Worm (Caenorhabditis elegans) whole organism, mixed stage, embryonic: ENCODE results near the gene mab-5.

Source experiments
- bed-3 ChIP-seq: fragments of 200-800 bp; sonication (Bioruptor generic); optimal IDR thresholded peaks from 3 replicates; lab custom pipeline; 2018; ENCODE audit warnings: mild to moderate bottlenecking, missing genetic modification characterization, moderate library complexity, missing compliant biosample characterization
- ceh-39 ChIP-seq: fragments of 150-350 bp; optimal IDR thresholded peaks from 2 replicates; lab custom pipeline; 2014; ENCODE audit warnings: missing biosample characterization, missing genetic modification characterization
- ceh-83 ChIP-seq: fragments of 200-800 bp; sonication (Bioruptor generic); optimal IDR thresholded peaks from 2 replicates; lab custom pipeline; 2018; ENCODE audit warnings: mild to moderate bottlenecking, missing genetic modification characterization, missing compliant biosample characterization
- cnd-1 ChIP-seq: fragments of 200-800 bp; sonication (Bioruptor generic); optimal IDR thresholded peaks from 2 replicates; lab custom pipeline; 2018; ENCODE audit warnings: mild to moderate bottlenecking, missing genetic modification characterization, missing compliant biosample characterization
- elt-1 ChIP-seq: sonication (generic microtip); optimal IDR thresholded peaks from 2 replicates; lab custom pipeline; 2017; ENCODE audit warnings: missing genetic modification characterization, mild to moderate bottlenecking, missing compliant biosample characterization, antibody characterized with exemption, moderate library complexity, borderline replicate concordance; ENCODE audit not compliant: insufficient read depth
- elt-3 ChIP-seq: fragments of 150-350 bp; optimal IDR thresholded peaks from 2 replicates; lab custom pipeline; 2014; ENCODE audit warnings: missing biosample characterization, missing genetic modification characterization
- hlh-1 ChIP-seq: fragments of 150-350 bp; optimal IDR thresholded peaks from 2 replicates; lab custom pipeline; 2014; ENCODE audit warnings: missing biosample characterization, missing genetic modification reagents, missing genetic modification characterization
- lin-13 ChIP-seq: fragments of 150-350 bp; optimal IDR thresholded peaks from 2 replicates; lab custom pipeline; 2014; ENCODE audit warnings: missing biosample characterization, missing genetic modification characterization
- lsy-2 ChIP-seq: fragments of 150-350 bp; optimal IDR thresholded peaks from 2 replicates; lab custom pipeline; 2014; ENCODE audit warnings: missing biosample characterization, missing genetic modification characterization
- nhr-28 ChIP-seq: fragments of 150-350 bp; optimal IDR thresholded peaks from 2 replicates; lab custom pipeline; 2014; ENCODE audit warnings: missing biosample characterization, missing genetic modification characterization
- sem-2 ChIP-seq: fragments of 200-800 bp; sonication (Bioruptor generic); optimal IDR thresholded peaks from 2 replicates; lab custom pipeline; 2018; ENCODE audit warnings: mild to moderate bottlenecking, missing genetic modification characterization, missing compliant biosample characterization
- snpc-4 ChIP-seq: fragments of 150-350 bp; optimal IDR thresholded peaks from 2 replicates; lab custom pipeline; 2014; ENCODE audit warnings: missing biosample characterization, missing genetic modification characterization
- unc-39 ChIP-seq: fragments of 150-350 bp; optimal IDR thresholded peaks from 2 replicates; lab custom pipeline; 2014; ENCODE audit warnings: missing biosample characterization, missing genetic modification characterization
- unc-62 ChIP-seq: fragments of 150-350 bp; optimal IDR thresholded peaks from 2 replicates; lab custom pipeline; 2014; ENCODE audit warnings: missing biosample characterization, missing genetic modification reagents, missing genetic modification characterization

ce11 chrIII:7779313-7779712 is 3.9 kb downstream of the mab-5 start:
- no peak for TF ChIP-seq ceh-39 (tag; lab: Kevin White, UChicago)
- no peak for TF ChIP-seq nhr-28 (tag; lab: Kevin White, UChicago)
- no peak for TF ChIP-seq ceh-83 (GFP tag; lab: Kevin White, UChicago)
- no peak for TF ChIP-seq cnd-1
- peak; percentile 27 for TF ChIP-seq lsy-2 (tag; lab: Kevin White, UChicago)
- no peak for TF ChIP-seq unc-39 (tag; lab: Kevin White, UChicago)
- no peak for TF ChIP-seq elt-1 (tag; lab: Kevin White, UChicago)
- TF ChIP-seq unc-62 (GFP tag; lab: Kevin White, UChicago): no peak
- no peak for TF ChIP-seq snpc-4 (tag; lab: Kevin White, UChicago)
- TF ChIP-seq sem-2 (GFP tag; lab: Kevin White, UChicago): no peak
- TF ChIP-seq lin-13 (tag; lab: Kevin White, UChicago): no peak
- no peak for TF ChIP-seq hlh-1 (tag; lab: Kevin White, UChicago)
- TF ChIP-seq bed-3 (GFP tag; lab: Kevin White, UChicago): no peak
- TF ChIP-seq elt-3: no peak
